Worm (Caenorhabditis elegans): Measurements from ENCODE around the gene srh-268.
"Not testable (repeated sequence)": the region's sequence is repeated elsewhere in the genome, so short reads cannot be mapped to it uniquely, and the experiment has no call there.

Gene srh-268

DNA sequence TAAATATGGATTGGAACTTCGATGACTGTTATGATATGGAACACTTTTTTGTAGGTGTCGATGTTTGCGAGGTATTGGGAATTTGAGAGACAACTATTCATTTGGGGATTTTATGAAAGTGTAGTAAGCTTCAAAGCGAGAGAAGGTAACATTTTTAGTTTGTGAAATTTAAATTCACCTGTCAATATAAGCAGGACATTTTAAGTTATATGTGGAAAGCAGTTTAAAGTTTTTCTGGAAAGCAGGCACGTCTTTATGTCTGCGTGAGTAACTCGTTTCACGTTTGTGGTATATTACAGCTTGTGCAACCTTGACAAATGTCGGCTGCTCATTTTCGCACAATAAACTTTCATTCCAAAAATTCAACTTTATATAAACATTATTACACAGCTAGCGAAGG is 34.8 kb upstream of the srh-268 start, which contains the start of gene srh-229:
TSS of gene srh-229 (minus strand) at position 101 of the 400 bp plus-strand sequence.
- TF ChIP-seq sea-2 (GFP tag; optimal IDR thresholded peaks at IDR 0.05) (no peak), nhr-28 (tag; optimal IDR thresholded peaks at IDR 0.05) (no peak), nhr-43 (tag; optimal IDR thresholded peaks at IDR 0.05; ENCODE audit: poor library complexity, severe bottlenecking) (no peak), fkh-10 (GFP tag; optimal IDR thresholded peaks at IDR 0.05) (no peak), eor-1 (tag; optimal IDR thresholded peaks at IDR 0.05) (no peak), ztf-11 (tag; optimal IDR thresholded peaks at IDR 0.05) (no peak)

DNA sequence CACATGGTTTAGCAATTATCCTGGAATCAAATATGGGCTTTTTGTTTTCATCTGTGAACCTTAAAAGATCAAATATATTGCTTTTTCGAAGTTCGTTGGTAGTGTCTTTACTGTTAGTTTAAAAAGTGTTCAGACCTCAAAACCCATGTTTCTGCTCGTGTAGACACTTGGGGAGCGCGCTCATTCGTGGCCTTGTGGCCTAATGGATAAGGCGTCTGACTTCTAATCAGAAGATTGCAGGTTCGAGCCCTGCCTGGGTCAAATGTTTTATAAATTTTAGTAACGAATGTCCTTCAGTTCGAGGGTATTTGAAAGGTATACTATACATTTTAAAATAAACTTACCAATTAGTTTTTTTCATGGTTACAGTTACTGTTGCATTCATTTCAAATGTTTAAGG is 32.9 kb upstream of the srh-268 start:
- TF ChIP-seq daf-12 (tag; optimal IDR thresholded peaks at IDR 0.05) = no peak
- TF ChIP-seq elt-3 (tag; optimal IDR thresholded peaks at IDR 0.05) = no peak
- TF ChIP-seq nhr-43 (tag; optimal IDR thresholded peaks at IDR 0.05; ENCODE audit: poor library complexity, severe bottlenecking) = peak; percentile 25
- no peak for TF ChIP-seq ceh-82 (tag; optimal IDR thresholded peaks at IDR 0.05)
- TF ChIP-seq ama-1 (optimal IDR thresholded peaks at IDR 0.05) = no peak
- peak; percentile 23 for TF ChIP-seq elt-2 (tag; optimal IDR thresholded peaks at IDR 0.05)
- no peak for TF ChIP-seq sea-2 (GFP tag; optimal IDR thresholded peaks at IDR 0.05)
- no peak for TF ChIP-seq unc-39 (tag; optimal IDR thresholded peaks at IDR 0.05)
- TF ChIP-seq nhr-237 (tag; optimal IDR thresholded peaks at IDR 0.05) = no peak
- no peak for TF ChIP-seq elt-1 (tag; optimal IDR thresholded peaks at IDR 0.05)

DNA sequence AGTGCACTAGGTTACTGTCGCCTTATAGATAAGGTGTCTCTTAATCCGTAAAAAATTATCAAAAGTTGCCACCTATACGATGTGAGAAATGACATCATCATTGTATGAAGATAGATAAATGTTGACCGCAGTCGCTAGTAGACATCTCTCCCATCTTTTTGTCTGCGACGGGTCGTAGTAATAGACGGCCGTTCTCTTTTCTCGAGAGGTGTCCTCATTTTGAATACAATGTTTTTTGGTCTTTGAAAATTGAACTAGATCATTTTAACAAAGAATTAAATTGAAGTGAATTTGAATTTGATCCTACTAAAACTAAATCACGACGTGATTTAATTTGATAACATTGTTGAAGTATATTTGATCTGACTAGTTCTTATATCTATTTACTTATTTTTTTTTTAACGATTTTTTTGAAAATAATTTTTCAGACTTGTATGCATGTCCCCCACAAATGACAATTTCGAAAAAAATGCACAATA is 30.5 kb upstream of the srh-268 start, which contains the start of the genes str-31 and nhr-172:
TSS of gene str-31 (minus strand) at position 101 of the 479 bp plus-strand sequence.
TSS of gene nhr-172 (plus strand) at position 429 of the 479 bp plus-strand sequence.
- no peak for TF ChIP-seq lin-15B (tag; optimal IDR thresholded peaks at IDR 0.05)
- TF ChIP-seq ceh-16 (tag; optimal IDR thresholded peaks at IDR 0.05) = no peak
- TF ChIP-seq nhr-77 (tag; optimal IDR thresholded peaks at IDR 0.05) = no peak
- peak; percentile 56 for TF ChIP-seq nhr-23 (tag; optimal IDR thresholded peaks at IDR 0.05)

DNA sequence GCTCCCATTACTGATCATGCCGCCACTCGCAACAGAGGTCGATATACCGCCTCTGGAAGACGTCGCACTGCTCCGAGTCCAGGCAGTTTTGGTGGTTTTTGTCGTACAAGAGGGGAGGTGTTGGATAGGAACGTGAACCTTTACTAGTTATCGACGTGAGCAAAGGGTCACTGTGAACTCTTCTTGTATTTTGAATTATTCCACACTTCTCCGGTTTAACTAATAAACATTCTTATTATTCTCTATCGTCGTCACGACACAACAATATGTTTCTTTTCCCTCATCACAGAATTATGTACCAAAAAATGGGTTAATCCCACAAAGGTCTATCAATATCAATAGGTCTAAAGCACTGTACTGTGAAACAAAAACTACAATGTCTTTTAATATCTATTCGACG is 27.6 kb upstream of the srh-268 start, which contains the start of gene nhr-171:
TSS of gene nhr-171 (plus strand) at position 301 of the 400 bp plus-strand sequence.
- TF ChIP-seq nhr-23 (tag; optimal IDR thresholded peaks at IDR 0.05); elt-2 (tag; optimal IDR thresholded peaks at IDR 0.05); fkh-10 (GFP tag; optimal IDR thresholded peaks at IDR 0.05): not testable (repeated sequence)

DNA sequence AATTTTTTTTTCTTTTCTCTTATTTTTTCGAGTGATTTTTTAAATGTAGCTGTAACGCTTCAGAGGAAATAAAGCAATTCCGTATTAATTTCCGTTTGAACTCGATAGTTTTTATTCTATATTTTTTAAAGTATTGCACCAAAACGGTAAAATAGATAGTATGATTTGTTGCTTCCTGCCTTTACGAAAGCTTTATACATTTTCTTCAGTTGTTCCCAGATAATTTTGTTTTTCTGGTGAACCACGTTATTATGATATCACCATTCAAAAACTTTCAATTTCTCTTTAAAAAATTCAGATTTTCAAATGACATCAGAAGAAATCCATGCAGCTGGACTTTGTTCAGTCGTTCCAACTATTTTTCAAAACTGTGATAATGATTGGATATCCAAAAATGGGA is 24.2 kb upstream of the srh-268 start, which contains the start of gene srb-18:
TSS of gene srb-18 (plus strand) at position 301 of the 400 bp plus-strand sequence.
- TF ChIP-seq fos-1 (tag; optimal IDR thresholded peaks at IDR 0.05) (no peak), nhr-77 (tag; optimal IDR thresholded peaks at IDR 0.05) (no peak), nhr-23 (tag; optimal IDR thresholded peaks at IDR 0.05) (no peak), ceh-82 (tag; optimal IDR thresholded peaks at IDR 0.05) (no peak), lin-15B (tag; optimal IDR thresholded peaks at IDR 0.05) (no peak), fkh-2 (tag; optimal IDR thresholded peaks at IDR 0.05) (no peak), egl-27 (tag; optimal IDR thresholded peaks at IDR 0.05) (no peak), R02D3.7 (tag; optimal IDR thresholded peaks at IDR 0.05) (no peak), lin-39 (tag; optimal IDR thresholded peaks at IDR 0.05) (no peak), skn-1 (tag; optimal IDR thresholded peaks at IDR 0.05) (no peak), ztf-4 (tag; optimal IDR thresholded peaks at IDR 0.05) (no peak), eor-1 (tag; optimal IDR thresholded peaks at IDR 0.05) (no peak), nhr-12 (tag; optimal IDR thresholded peaks at IDR 0.05) (no peak), nhr-76 (tag; optimal IDR thresholded peaks at IDR 0.05) (no peak)

DNA sequence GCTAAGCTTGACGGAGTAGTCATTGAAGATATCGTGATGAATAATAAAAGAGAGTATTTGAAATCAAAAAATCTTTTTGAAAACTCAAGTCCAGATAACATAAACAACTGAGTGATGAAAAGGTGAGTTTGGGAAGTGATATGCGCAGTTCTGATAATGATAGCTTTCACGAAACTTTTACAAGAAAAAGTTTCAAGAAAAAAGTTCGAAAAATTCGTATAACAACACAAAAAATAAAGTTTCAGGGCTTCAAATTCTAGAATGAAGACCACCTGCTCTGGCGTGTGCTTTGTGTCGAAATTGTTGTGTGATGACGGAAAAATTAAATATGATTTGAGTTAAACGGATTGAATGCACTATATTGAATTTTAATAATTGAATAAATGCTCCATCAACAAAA is 19.0 kb upstream of the srh-268 start, which contains the start of gene srb-19:
TSS of gene srb-19 (minus strand) at position 101 of the 400 bp plus-strand sequence.
- TF ChIP-seq mdl-1 (tag; optimal IDR thresholded peaks at IDR 0.05) (no peak), mml-1 (tag; optimal IDR thresholded peaks at IDR 0.05) (no peak), aly-2 (tag; optimal IDR thresholded peaks at IDR 0.05) (no peak), fkh-2 (tag; optimal IDR thresholded peaks at IDR 0.05) (no peak), snpc-4 (tag; optimal IDR thresholded peaks at IDR 0.05) (no peak), nhr-28 (tag; optimal IDR thresholded peaks at IDR 0.05) (no peak), elt-3 (tag; optimal IDR thresholded peaks at IDR 0.05) (no peak), nhr-43 (tag; optimal IDR thresholded peaks at IDR 0.05; ENCODE audit: poor library complexity, severe bottlenecking) (no peak), nhr-25 (tag; optimal IDR thresholded peaks at IDR 0.05) (no peak), fos-1 (tag; optimal IDR thresholded peaks at IDR 0.05) (no peak)

Data from whole organism, L3 larva.